Worm (Caenorhabditis elegans): ENCODE data around the gene col-97.
A peak's percentile ranks its signal among the peaks of the same experiment; 100 is the strongest.

col-97 gene

ce11 chrIII:13005161-13005560, 11.7 kb upstream of the col-97 start, which contains the start of gene snf-7:
Gene snf-7 (plus strand): TSS chrIII:13005461.
- TF ChIP-seq ama-1 (optimal IDR thresholded peaks at IDR 0.05) (no peak), B0310.2 (tag; optimal IDR thresholded peaks at IDR 0.05) (no peak), scrt-1 (GFP tag; IDR thresholded peaks at IDR 0.05) (no peak), ceh-36 (tag; optimal IDR thresholded peaks at IDR 0.05) (no peak), pes-1 (GFP tag; IDR thresholded peaks at IDR 0.05) (no peak)

- no peak for TF ChIP-seq tbx-11 (GFP tag; IDR thresholded peaks at IDR 0.05)
- peak; percentile 94 for TF ChIP-seq ceh-36 (tag; optimal IDR thresholded peaks at IDR 0.05)
Measured at ce11 chrIII:13004316-13004715, 10.8 kb upstream of the col-97 start.

- no peak for TF ChIP-seq B0310.2 (tag; optimal IDR thresholded peaks at IDR 0.05)
- TF ChIP-seq F13C5.2 (tag; optimal IDR thresholded peaks at IDR 0.05), result peak; percentile 42
- TF ChIP-seq hmg-4 (GFP tag; optimal IDR thresholded peaks at IDR 0.05), result peak; percentile 9
Measured at ce11 chrIII:13002098-13002497, 8.6 kb upstream of the col-97 start, which contains the start of gene ZK1010.10. Gene ZK1010.10 (plus strand): TSS chrIII:13002383.

ce11 chrIII:13000457-13000856, 7.0 kb upstream of the col-97 start, which contains the start of gene ZK1010.8:
Gene ZK1010.8 (minus strand): TSS chrIII:13000670.
- no peak for TF ChIP-seq sea-1 (GFP tag; conservative IDR thresholded peaks at IDR 0.05)
- TF ChIP-seq B0310.2 (tag; optimal IDR thresholded peaks at IDR 0.05), result no peak
- no peak for TF ChIP-seq aly-1 (tag; optimal IDR thresholded peaks at IDR 0.05)
- no peak for TF ChIP-seq hnd-1 (tag; optimal IDR thresholded peaks at IDR 0.05)
- no peak for TF ChIP-seq ceh-13 (GFP tag; optimal IDR thresholded peaks at IDR 0.05)
- no peak for TF ChIP-seq flt-1 (GFP tag; IDR thresholded peaks at IDR 0.05)
- no peak for TF ChIP-seq hmbx-1 (tag; optimal IDR thresholded peaks at IDR 0.05)
- no peak for TF ChIP-seq tra-4 (tag; optimal IDR thresholded peaks at IDR 0.05)
- no peak for TF ChIP-seq hmg-4 (GFP tag; optimal IDR thresholded peaks at IDR 0.05)
- TF ChIP-seq ets-7 (tag; optimal IDR thresholded peaks at IDR 0.05), result no peak
- no peak for TF ChIP-seq ama-1 (optimal IDR thresholded peaks at IDR 0.05)
- TF ChIP-seq tbx-37 (GFP tag; conservative IDR thresholded peaks at IDR 0.05), result no peak
- TF ChIP-seq ceh-36 (tag; optimal IDR thresholded peaks at IDR 0.05), result no peak
- TF ChIP-seq pes-1 (GFP tag; IDR thresholded peaks at IDR 0.05), result no peak
- TF ChIP-seq scrt-1 (GFP tag; IDR thresholded peaks at IDR 0.05), result no peak
- no peak for TF ChIP-seq tbx-11 (GFP tag; IDR thresholded peaks at IDR 0.05)
- TF ChIP-seq F13C5.2 (tag; optimal IDR thresholded peaks at IDR 0.05), result no peak

- no peak for TF ChIP-seq aly-1 (tag; optimal IDR thresholded peaks at IDR 0.05)
- TF ChIP-seq tra-4 (tag; optimal IDR thresholded peaks at IDR 0.05), result no peak
- TF ChIP-seq tbx-37 (GFP tag; conservative IDR thresholded peaks at IDR 0.05), result no peak
- no peak for TF ChIP-seq B0310.2 (tag; optimal IDR thresholded peaks at IDR 0.05)
- no peak for TF ChIP-seq ama-1 (optimal IDR thresholded peaks at IDR 0.05)
- TF ChIP-seq flt-1 (GFP tag; IDR thresholded peaks at IDR 0.05), result no peak
- TF ChIP-seq F13C5.2 (tag; optimal IDR thresholded peaks at IDR 0.05), result no peak
- TF ChIP-seq hmbx-1 (tag; optimal IDR thresholded peaks at IDR 0.05), result no peak
- no peak for TF ChIP-seq tbx-11 (GFP tag; IDR thresholded peaks at IDR 0.05)
- TF ChIP-seq ets-7 (tag; optimal IDR thresholded peaks at IDR 0.05), result no peak
- no peak for TF ChIP-seq ceh-36 (tag; optimal IDR thresholded peaks at IDR 0.05)
- no peak for TF ChIP-seq ceh-13 (GFP tag; optimal IDR thresholded peaks at IDR 0.05)
- no peak for TF ChIP-seq pes-1 (GFP tag; IDR thresholded peaks at IDR 0.05)
- TF ChIP-seq sea-1 (GFP tag; conservative IDR thresholded peaks at IDR 0.05), result no peak
- no peak for TF ChIP-seq scrt-1 (GFP tag; IDR thresholded peaks at IDR 0.05)
- no peak for TF ChIP-seq hmg-4 (GFP tag; optimal IDR thresholded peaks at IDR 0.05)
- TF ChIP-seq hnd-1 (tag; optimal IDR thresholded peaks at IDR 0.05), result no peak
Measured at ce11 chrIII:12998252-12998651, 4.7 kb upstream of the col-97 start.

- no peak for TF ChIP-seq pes-1 (GFP tag; IDR thresholded peaks at IDR 0.05)
- TF ChIP-seq tra-4 (tag; optimal IDR thresholded peaks at IDR 0.05), result no peak
- no peak for TF ChIP-seq ets-7 (tag; optimal IDR thresholded peaks at IDR 0.05)
- no peak for TF ChIP-seq scrt-1 (GFP tag; IDR thresholded peaks at IDR 0.05)
- TF ChIP-seq sea-1 (GFP tag; conservative IDR thresholded peaks at IDR 0.05), result no peak
- no peak for TF ChIP-seq ceh-36 (tag; optimal IDR thresholded peaks at IDR 0.05)
- no peak for TF ChIP-seq ceh-13 (GFP tag; optimal IDR thresholded peaks at IDR 0.05)
- TF ChIP-seq ama-1 (optimal IDR thresholded peaks at IDR 0.05), result no peak
Measured at ce11 chrIII:12993055-12993454, 452 bp downstream of the col-97 start.

ce11 chrIII:12990997-12991396, 2.5 kb downstream of the col-97 start, which contains the start of gene ZK1010.12:
Gene ZK1010.12 (plus strand): TSS chrIII:12991297.
- TF ChIP-seq hmbx-1 (tag; optimal IDR thresholded peaks at IDR 0.05), result no peak
- no peak for TF ChIP-seq scrt-1 (GFP tag; IDR thresholded peaks at IDR 0.05)
- no peak for TF ChIP-seq ceh-36 (tag; optimal IDR thresholded peaks at IDR 0.05)
- no peak for TF ChIP-seq B0310.2 (tag; optimal IDR thresholded peaks at IDR 0.05)
- TF ChIP-seq tbx-11 (GFP tag; IDR thresholded peaks at IDR 0.05), result no peak
- no peak for TF ChIP-seq pes-1 (GFP tag; IDR thresholded peaks at IDR 0.05)
- no peak for TF ChIP-seq tra-4 (tag; optimal IDR thresholded peaks at IDR 0.05)
- no peak for TF ChIP-seq ama-1 (optimal IDR thresholded peaks at IDR 0.05)
- no peak for TF ChIP-seq ceh-13 (GFP tag; optimal IDR thresholded peaks at IDR 0.05)
- no peak for TF ChIP-seq hnd-1 (tag; optimal IDR thresholded peaks at IDR 0.05)
- TF ChIP-seq hmg-4 (GFP tag; optimal IDR thresholded peaks at IDR 0.05), result no peak

- TF ChIP-seq ceh-36 (tag; optimal IDR thresholded peaks at IDR 0.05) (no peak), hmg-4 (GFP tag; optimal IDR thresholded peaks at IDR 0.05) (no peak), scrt-1 (GFP tag; IDR thresholded peaks at IDR 0.05) (no peak), tbx-11 (GFP tag; IDR thresholded peaks at IDR 0.05) (no peak)
Measured at ce11 chrIII:12987418-12987817, 6.1 kb downstream of the col-97 start, which contains the start of gene ZK1010.5. Gene ZK1010.5 (minus strand): TSS chrIII:12987518.

- TF ChIP-seq ama-1 (optimal IDR thresholded peaks at IDR 0.05), result no peak
Measured at ce11 chrIII:12980770-12981169, 12.7 kb downstream of the col-97 start, which contains the start of gene ZK1010.4. Gene ZK1010.4 (plus strand): TSS chrIII:12981070.

All from whole organism, early embryonic.